Worm (Caenorhabditis elegans) whole organism, L3 larva: ENCODE measurements around the gene str-134.

Experiments used
- elt-1 ChIP-seq: fragments of 150-350 bp; optimal IDR thresholded peaks from 2 replicates; lab custom pipeline; 2014; ENCODE audit warnings: missing biosample characterization, missing genetic modification characterization
- fkh-10 ChIP-seq: sonication (generic microtip); optimal IDR thresholded peaks from 2 replicates; lab custom pipeline; 2017; ENCODE audit warnings: missing biosample characterization, missing genetic modification reagents, missing genetic modification characterization

DNA sequence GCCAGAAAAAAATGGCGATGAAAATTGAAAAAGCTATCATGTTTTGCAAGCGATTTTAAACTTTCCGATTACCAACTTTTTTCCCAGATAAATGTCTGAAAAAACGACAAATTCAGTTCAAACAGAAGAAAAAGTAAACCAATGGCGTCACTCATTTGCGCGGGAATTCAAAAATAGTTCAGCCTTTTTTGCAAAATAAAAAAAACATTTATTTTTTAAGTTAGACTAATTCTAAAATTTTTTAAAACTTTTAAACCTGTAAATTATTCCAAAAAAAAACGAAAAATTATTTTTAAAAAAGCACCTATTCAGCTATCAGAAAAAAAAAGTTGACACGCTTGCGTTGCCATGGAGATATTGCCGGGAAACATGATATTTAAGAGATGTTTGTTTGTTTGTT, 30.6 kb upstream of the str-134 start, which contains the start of gene cyp-33C11:
- no peak for TF ChIP-seq elt-1
- TF ChIP-seq fkh-10 (GFP tag; lab: Kevin White, UChicago), result no peak
